Worm (Caenorhabditis elegans) whole organism, L4 larva: ENCODE results near the gene dnc-1.

ENCODE experiments used
- D1046.2 ChIP-seq: fragments of 200-800 bp; sonication (Bioruptor generic); IDR thresholded peaks from 2 replicates; pipeline ENCODE4 v1.3.6; 2022; ENCODE audit warnings: missing genetic modification characterization, missing compliant biosample characterization
- F26F4.8 ChIP-seq: fragments of 200-800 bp; sonication (Bioruptor generic); conservative IDR thresholded peaks from 2 replicates; pipeline ENCODE4 v1.3.6; 2022; ENCODE audit warnings: missing genetic modification characterization, missing compliant biosample characterization
- F37D6.2 ChIP-seq: sonication (generic microtip); optimal IDR thresholded peaks from 2 replicates; lab custom pipeline; 2016; ENCODE audit warnings: mild to moderate bottlenecking, missing genetic modification characterization, missing compliant biosample characterization
- F49E8.2 ChIP-seq: sonication (generic microtip); optimal IDR thresholded peaks from 2 replicates; lab custom pipeline; 2016; ENCODE audit warnings: missing compliant biosample characterization, mild to moderate bottlenecking, missing genetic modification characterization, borderline replicate concordance
- T26A8.4 ChIP-seq: fragments of 200-800 bp; sonication (Bioruptor generic); IDR thresholded peaks from 2 replicates; pipeline ENCODE4 v1.3.6; 2022; ENCODE audit warnings: missing genetic modification characterization, missing compliant biosample characterization
- Y5F2A.4 ChIP-seq: fragments of 200-800 bp; sonication (Bioruptor generic); optimal IDR thresholded peaks from 2 replicates; lab custom pipeline; 2018; ENCODE audit warnings: mild to moderate bottlenecking, missing genetic modification characterization, missing compliant biosample characterization
- ZK337.2 ChIP-seq: fragments of 200-800 bp; sonication (Bioruptor generic); IDR thresholded peaks from 2 replicates; pipeline ENCODE4 v1.3.6; 2022; ENCODE audit warnings: missing genetic modification reagents, missing genetic modification characterization, missing compliant biosample characterization
- aly-2 ChIP-seq: sonication (generic microtip); optimal IDR thresholded peaks from 2 replicates; lab custom pipeline; 2018; ENCODE audit warnings: missing biosample characterization, missing genetic modification characterization
- arid-1 ChIP-seq: fragments of 200-800 bp; sonication (Bioruptor generic); conservative IDR thresholded peaks from 2 replicates; pipeline ENCODE4 v1.3.6; 2022; ENCODE audit warnings: missing genetic modification reagents, missing genetic modification characterization, missing compliant biosample characterization
- ceh-32 ChIP-seq: sonication (generic microtip); optimal IDR thresholded peaks from 2 replicates; lab custom pipeline; 2016; ENCODE audit warnings: mild to moderate bottlenecking, missing genetic modification characterization, missing compliant biosample characterization; ENCODE audit not compliant: poor library complexity
- ceh-62 ChIP-seq: sonication (generic microtip); optimal IDR thresholded peaks from 2 replicates; lab custom pipeline; 2017; ENCODE audit warnings: missing biosample characterization, missing genetic modification characterization
- daf-16 ChIP-seq, 3 experiments: sonication (generic microtip); optimal IDR thresholded peaks; 2 replicates each; lab custom pipeline; 2016 to 2017; ENCODE audit warnings: missing genetic modification characterization in 3 of 3, missing genetic modification reagents in 3 of 3, mild to moderate bottlenecking in 2 of 3, missing compliant biosample characterization in 2 of 3, missing biosample characterization in 1 of 3, moderate library complexity in 1 of 3
- daf-8 ChIP-seq: fragments of 200-800 bp; sonication (Bioruptor generic); IDR thresholded peaks from 2 replicates; pipeline ENCODE4 v1.3.6; 2022; ENCODE audit warnings: missing genetic modification characterization, missing compliant biosample characterization
- dmd-9 ChIP-seq: fragments of 200-800 bp; sonication (Bioruptor generic); IDR thresholded peaks from 2 replicates; pipeline ENCODE4 v1.3.6; 2022; ENCODE audit warnings: missing genetic modification reagents, missing genetic modification characterization, missing compliant biosample characterization
- dpl-1 ChIP-seq: fragments of 150-350 bp; optimal IDR thresholded peaks from 2 replicates; lab custom pipeline; 2014; ENCODE audit warnings: missing biosample characterization, missing genetic modification reagents, missing genetic modification characterization
- dve-1 ChIP-seq: sonication (generic microtip); optimal IDR thresholded peaks from 2 replicates; lab custom pipeline; 2017; ENCODE audit warnings: antibody characterized with exemption, mild to moderate bottlenecking, missing genetic modification characterization, missing compliant biosample characterization; ENCODE audit not compliant: insufficient read depth
- egl-27 ChIP-seq: sonication (generic microtip); optimal IDR thresholded peaks from 3 replicates; lab custom pipeline; 2017; ENCODE audit warnings: missing biosample characterization, missing genetic modification reagents, missing genetic modification characterization
- egl-43 ChIP-seq: fragments of 200-800 bp; sonication (Bioruptor generic); IDR thresholded peaks from 2 replicates; pipeline ENCODE4 v1.3.6; 2022; ENCODE audit warnings: missing genetic modification reagents, missing genetic modification characterization, missing compliant biosample characterization
- fkh-10 ChIP-seq: fragments of 150-350 bp; optimal IDR thresholded peaks from 2 replicates; lab custom pipeline; 2014; ENCODE audit warnings: missing biosample characterization, missing genetic modification reagents, missing genetic modification characterization
- gei-8 ChIP-seq: fragments of 200-800 bp; sonication (Bioruptor generic); optimal IDR thresholded peaks from 2 replicates; lab custom pipeline; 2018; ENCODE audit warnings: mild to moderate bottlenecking, missing genetic modification characterization, missing compliant biosample characterization
- hif-1 ChIP-seq, 2 experiments: sonication (generic microtip); optimal IDR thresholded peaks; 2 replicates each; lab custom pipeline; 2016 to 2017; ENCODE audit warnings: missing compliant biosample characterization in 2 of 2, missing genetic modification characterization in 2 of 2, missing genetic modification reagents in 2 of 2, missing genotype in 2 of 2, mild to moderate bottlenecking in 1 of 2
- hlh-30 ChIP-seq: sonication (generic microtip); optimal IDR thresholded peaks from 2 replicates; lab custom pipeline; 2017; ENCODE audit warnings: antibody characterized with exemption, mild to moderate bottlenecking, missing genetic modification characterization, missing compliant biosample characterization; ENCODE audit not compliant: insufficient read depth
- lin-15B ChIP-seq: fragments of 150-350 bp; sonication (generic microtip); optimal IDR thresholded peaks from 3 replicates; lab custom pipeline; 2014; ENCODE audit warnings: missing biosample characterization, missing genetic modification characterization
- lin-29 ChIP-seq: fragments of 200-800 bp; sonication (Bioruptor generic); IDR thresholded peaks from 2 replicates; pipeline ENCODE4 v1.3.6; 2022; ENCODE audit warnings: missing genetic modification reagents, missing genetic modification characterization, missing compliant biosample characterization
- lin-38 ChIP-seq: fragments of 200-800 bp; sonication (Bioruptor generic); IDR thresholded peaks from 2 replicates; pipeline ENCODE4 v1.3.6; 2022; ENCODE audit warnings: missing genetic modification reagents, missing genetic modification characterization, missing compliant biosample characterization
- mdl-1 ChIP-seq, 2 experiments: fragments of 150-350 bp in 1 of 2; sonication (generic microtip) in 1 of 2; optimal IDR thresholded peaks; 2 replicates each; lab custom pipeline; 2014 to 2017; ENCODE audit warnings: missing biosample characterization in 2 of 2, missing genetic modification characterization in 2 of 2
- mdt-29 ChIP-seq: fragments of 200-800 bp; sonication (Bioruptor generic); IDR thresholded peaks from 2 replicates; pipeline ENCODE4 v1.3.6; 2022; ENCODE audit warnings: missing genetic modification reagents, missing genetic modification characterization, missing compliant biosample characterization
- mep-1 ChIP-seq: fragments of 150-350 bp; sonication (generic microtip); optimal IDR thresholded peaks from 3 replicates; lab custom pipeline; 2014; ENCODE audit warnings: missing biosample characterization, missing genetic modification characterization
- mxl-2 ChIP-seq: fragments of 200-800 bp; sonication (Bioruptor generic); conservative IDR thresholded peaks from 2 replicates; pipeline ENCODE4 v1.3.6; 2022; ENCODE audit warnings: missing genetic modification reagents, missing genetic modification characterization, missing compliant biosample characterization
- mxl-3 ChIP-seq: fragments of 200-800 bp; sonication (Bioruptor generic); optimal IDR thresholded peaks from 2 replicates; lab custom pipeline; 2018; ENCODE audit warnings: mild to moderate bottlenecking, missing genetic modification characterization, missing compliant biosample characterization
- nhr-111 ChIP-seq: fragments of 200-800 bp; sonication (Bioruptor generic); optimal IDR thresholded peaks from 2 replicates; lab custom pipeline; 2018; ENCODE audit warnings: mild to moderate bottlenecking, missing genetic modification characterization, missing compliant biosample characterization
- nhr-237 ChIP-seq: sonication (generic microtip); optimal IDR thresholded peaks from 2 replicates; lab custom pipeline; 2017; ENCODE audit warnings: missing biosample characterization, missing genetic modification characterization
- nhr-42 ChIP-seq: fragments of 200-800 bp; sonication (Bioruptor generic); IDR thresholded peaks from 2 replicates; pipeline ENCODE4 v1.3.6; 2022; ENCODE audit warnings: missing genetic modification characterization, missing compliant biosample characterization
- nhr-76 ChIP-seq: fragments of 150-350 bp; optimal IDR thresholded peaks from 2 replicates; lab custom pipeline; 2014; ENCODE audit warnings: missing biosample characterization, missing genetic modification characterization
- nhr-77 ChIP-seq: fragments of 150-350 bp; optimal IDR thresholded peaks from 2 replicates; lab custom pipeline; 2014; ENCODE audit warnings: missing biosample characterization, missing genetic modification characterization
- pqm-1 ChIP-seq: sonication (generic microtip); optimal IDR thresholded peaks from 2 replicates; lab custom pipeline; 2017; ENCODE audit warnings: missing biosample characterization, missing genetic modification characterization
- saeg-2 ChIP-seq: fragments of 200-800 bp; sonication (Bioruptor generic); IDR thresholded peaks from 2 replicates; pipeline ENCODE4 v1.3.6; 2022; ENCODE audit warnings: missing genetic modification reagents, missing genetic modification characterization, missing compliant biosample characterization
- set-16 ChIP-seq: fragments of 200-800 bp; sonication (Bioruptor generic); IDR thresholded peaks from 2 replicates; pipeline ENCODE4 v1.3.6; 2022; ENCODE audit warnings: missing genetic modification reagents, missing genetic modification characterization, missing compliant biosample characterization
- skn-1 ChIP-seq: fragments of 150-350 bp; optimal IDR thresholded peaks from 2 replicates; lab custom pipeline; 2014; ENCODE audit warnings: missing biosample characterization, missing genetic modification characterization
- tra-1 ChIP-seq: fragments of 200-800 bp; sonication (Bioruptor generic); IDR thresholded peaks from 2 replicates; pipeline ENCODE4 v1.3.6; 2022; ENCODE audit warnings: missing genetic modification reagents, missing genetic modification characterization, missing compliant biosample characterization
- unc-130 ChIP-seq: sonication (generic microtip); optimal IDR thresholded peaks from 2 replicates; lab custom pipeline; 2016; ENCODE audit warnings: missing genetic modification reagents, missing genetic modification characterization, missing compliant biosample characterization
- unc-62 ChIP-seq, 3 experiments: fragments of 150-350 bp in 1 of 3; sonication (generic microtip); optimal IDR thresholded peaks in 2 of 3; peaks in 1 of 3; 1 replicate in 1 of 3; 2 replicates in 2 of 3; lab custom pipeline; 2014 to 2017; ENCODE audit warnings: missing biosample characterization in 3 of 3, missing genetic modification characterization in 3 of 3, missing genetic modification reagents in 3 of 3, missing genotype in 1 of 3
- vab-7 ChIP-seq: fragments of 200-800 bp; sonication (Bioruptor generic); IDR thresholded peaks from 2 replicates; pipeline ENCODE4 v1.3.6; 2022; ENCODE audit warnings: missing genetic modification reagents, missing genetic modification characterization, missing compliant biosample characterization
- zfp-2 ChIP-seq: sonication (generic microtip); optimal IDR thresholded peaks from 2 replicates; lab custom pipeline; 2016; ENCODE audit warnings: mild to moderate bottlenecking, missing genetic modification characterization, missing compliant biosample characterization
- zip-2 ChIP-seq: fragments of 150-350 bp; optimal IDR thresholded peaks from 2 replicates; lab custom pipeline; 2014; ENCODE audit warnings: missing biosample characterization, missing genetic modification characterization
- ztf-11 ChIP-seq: fragments of 150-350 bp; optimal IDR thresholded peaks from 2 replicates; lab custom pipeline; 2014; ENCODE audit warnings: missing biosample characterization, missing genetic modification characterization

Gene dnc-1

DNA sequence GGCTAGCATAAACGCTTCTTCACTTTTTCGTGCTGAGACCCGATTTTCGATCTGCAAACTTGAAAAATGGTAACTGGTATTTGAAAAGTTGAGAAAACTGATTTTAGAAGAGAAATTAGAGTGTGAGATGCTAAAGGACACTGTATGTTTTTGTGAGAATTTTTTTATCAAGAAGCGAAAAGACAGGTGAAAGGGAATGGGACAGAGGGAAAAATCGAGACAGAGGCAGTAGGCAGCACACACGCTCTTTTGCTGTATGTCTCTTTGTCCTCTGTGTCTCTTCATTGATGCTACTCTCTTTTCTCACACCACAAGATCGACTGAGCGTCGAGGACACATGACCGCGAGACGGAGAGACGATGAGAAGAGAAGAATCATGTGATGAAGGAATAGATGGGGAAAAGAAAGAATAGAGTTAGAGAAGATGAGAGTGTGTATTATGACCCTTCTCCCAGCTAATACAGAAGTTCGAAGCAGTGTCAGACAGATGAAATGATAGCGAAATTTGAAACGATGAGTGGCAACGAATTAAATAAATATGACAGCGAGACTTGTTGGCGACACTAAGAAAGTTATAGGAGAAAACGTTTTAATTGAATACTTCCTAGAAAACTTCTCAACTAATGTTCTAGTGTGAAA, 3.0 kb upstream of the dnc-1 start, which contains the start of gene lgg-2 (continued):
- TF ChIP-seq nhr-76 (tag; lab: Kevin White, UChicago) (peak; percentile 22), daf-16 (GFP tag; optimal IDR thresholded peaks at IDR 0.05; lab: Kevin White, UChicago) (peak; percentile 63 to 70), daf-16 (tag; optimal IDR thresholded peaks at IDR 0.05; lab: Kevin White, UChicago) (peak; percentile 93), mxl-3 (peak; percentile 84), skn-1 (tag; lab: Kevin White, UChicago) (no peak), hlh-30 (peak; percentile 100), mxl-2 (GFP tag; lab: Robert Waterston, UW) (0 out of 2 replicates have a peak, but pooled peaks have one; percentile 31), gei-8 (GFP tag; lab: Kevin White, UChicago) (peak; percentile 75), ceh-62 (tag; lab: Kevin White, UChicago) (no peak), egl-27 (tag; lab: Kevin White, UChicago) (no peak), ztf-11 (tag; lab: Kevin White, UChicago) (no peak), vab-7 (GFP tag; lab: Robert Waterston, UW) (no peak), F49E8.2 (no peak), mdl-1 (tag; optimal IDR thresholded peaks at IDR 0.05; lab: Kevin White, UChicago) (peak; percentile 69 to 96)
- TF ChIP-seq, all 104 proteins: peak for 64

DNA sequence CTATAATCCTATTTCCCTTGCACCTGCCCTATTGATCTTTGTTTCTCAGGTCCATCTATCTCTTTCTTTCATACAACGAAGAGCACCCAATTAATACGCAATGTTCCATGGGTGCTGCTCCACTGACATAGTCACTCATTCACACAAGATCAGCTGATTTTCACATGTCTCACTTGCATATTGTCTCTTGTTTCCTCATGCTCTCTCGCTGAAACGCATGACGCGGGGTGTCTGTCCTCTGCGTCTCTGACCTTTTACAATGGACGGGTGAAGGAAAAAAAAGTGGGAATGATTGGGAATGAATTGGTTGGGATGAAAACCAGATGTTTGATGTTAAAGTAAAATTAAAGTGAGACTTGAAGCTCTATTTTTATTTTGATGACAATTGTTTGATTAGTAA, 2.3 kb upstream of the dnc-1 start:
- TF ChIP-seq T26A8.4 (GFP tag; lab: Robert Waterston, UW) = peak; percentile 50; the same call in 1 of the 2 replicates
- TF ChIP-seq nhr-77 (tag; lab: Kevin White, UChicago) = peak; percentile 75
- TF ChIP-seq daf-8 (GFP tag; lab: Robert Waterston, UW) = no peak
- no peak for TF ChIP-seq zfp-2
- TF ChIP-seq mep-1 (tag; lab: Kevin White, UChicago) = peak; percentile 90
- peak; percentile 63 for TF ChIP-seq F37D6.2 (tag; lab: Kevin White, UChicago)
- peak; percentile 9 for TF ChIP-seq skn-1 (tag; lab: Kevin White, UChicago)
- 0 out of 2 replicates have a peak, but pooled peaks have one; percentile 34 for TF ChIP-seq arid-1 (GFP tag; lab: Robert Waterston, UW)
- TF ChIP-seq daf-16 (GFP tag; optimal IDR thresholded peaks at IDR 0.05; lab: Kevin White, UChicago) = peak in 1 of 2 experiments; percentile 50
- TF ChIP-seq daf-16 (tag; optimal IDR thresholded peaks at IDR 0.05; lab: Kevin White, UChicago) = peak; percentile 67
- no peak for TF ChIP-seq nhr-237
- TF ChIP-seq unc-62 (GFP tag; optimal IDR thresholded peaks at IDR 0.05 in 1 of 2; lab: Kevin White, UChicago) = peak in 1 of 2 experiments; percentile 98
- no peak for TF ChIP-seq unc-62 (tag; optimal IDR thresholded peaks at IDR 0.05; lab: Kevin White, UChicago)
- TF ChIP-seq Y5F2A.4 (GFP tag; lab: Kevin White, UChicago) = no peak
- TF ChIP-seq F26F4.8 (GFP tag; lab: Robert Waterston, UW) = no peak
- peak; percentile 84 for TF ChIP-seq tra-1 (GFP tag; lab: Robert Waterston, UW)
- TF ChIP-seq vab-7 (GFP tag; lab: Robert Waterston, UW) = peak; percentile 54
- no peak for TF ChIP-seq saeg-2 (GFP tag; lab: Robert Waterston, UW)
- no peak for TF ChIP-seq unc-130 (GFP tag; lab: Kevin White, UChicago)
- no peak for TF ChIP-seq ZK337.2 (GFP tag; lab: Robert Waterston, UW)
- TF ChIP-seq nhr-111 (GFP tag; lab: Kevin White, UChicago) = no peak
- peak; percentile 73; the same call in 1 of the 2 replicates for TF ChIP-seq egl-43 (GFP tag; lab: Robert Waterston, UW)
- no peak for TF ChIP-seq ceh-62 (tag; lab: Kevin White, UChicago)
- peak; percentile 59 for TF ChIP-seq dpl-1 (GFP tag; lab: Kevin White, UChicago)
- peak in 1 of 2 experiments; percentile 62 for TF ChIP-seq hif-1 (tag; optimal IDR thresholded peaks at IDR 0.05; lab: Kevin White, UChicago)
- no peak for TF ChIP-seq ceh-32 (tag; lab: Kevin White, UChicago)
- no peak for TF ChIP-seq lin-38 (GFP tag; lab: Robert Waterston, UW)
- peak; percentile 80 for TF ChIP-seq mdt-29 (GFP tag; lab: Robert Waterston, UW)
- TF ChIP-seq lin-29 = no peak
- peak; percentile 4 for TF ChIP-seq gei-8 (GFP tag; lab: Kevin White, UChicago)
- no peak for TF ChIP-seq nhr-42 (GFP tag; lab: Robert Waterston, UW)
- TF ChIP-seq mxl-2 (GFP tag; lab: Robert Waterston, UW) = peak; percentile 91
- TF ChIP-seq aly-2 = no peak
- no peak for TF ChIP-seq dmd-9 (GFP tag; lab: Robert Waterston, UW)
- TF ChIP-seq lin-15B = no peak
- TF ChIP-seq D1046.2 (GFP tag; lab: Robert Waterston, UW) = no peak
- TF ChIP-seq fkh-10 (GFP tag; lab: Kevin White, UChicago) = no peak
- no peak for TF ChIP-seq pqm-1 (tag; lab: Kevin White, UChicago)
- TF ChIP-seq zip-2 (tag; lab: Kevin White, UChicago) = no peak
- peak; percentile 49 for TF ChIP-seq set-16 (GFP tag; lab: Robert Waterston, UW)
- peak; percentile 79 for TF ChIP-seq dve-1 (tag; lab: Kevin White, UChicago)
